Worm (Caenorhabditis elegans): ENCODE data around the gene ZK418.10.

The ZK418.10 gene

DNA sequence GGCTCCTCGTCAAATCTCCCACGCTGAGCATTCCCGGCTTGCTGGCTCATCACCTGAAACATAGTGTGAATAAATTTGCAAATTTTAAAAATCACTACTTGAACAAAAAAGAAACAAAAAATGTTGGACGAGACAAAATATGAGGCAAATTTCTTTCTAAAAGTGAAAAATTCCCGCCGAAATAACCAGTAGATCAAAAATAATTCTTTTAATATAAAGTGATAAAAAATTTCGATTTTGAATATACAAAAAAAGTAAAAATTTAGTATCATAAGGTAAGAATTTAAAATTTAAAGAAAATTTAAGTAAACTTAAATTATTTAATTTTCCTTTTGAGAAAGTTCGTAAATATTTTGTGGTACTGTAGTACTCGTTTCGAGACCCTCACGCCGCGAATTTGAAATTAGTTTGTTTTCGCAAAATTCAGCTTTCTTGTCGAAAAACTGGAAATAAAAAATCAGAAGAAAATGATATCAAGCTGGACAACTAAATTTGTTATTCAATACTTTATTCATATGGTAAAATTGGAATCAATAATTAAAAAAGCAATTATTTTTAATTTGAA is 29.9 kb downstream of the ZK418.10 start, which contains the start of gene egg-2:
Gene egg-2 (minus strand): TSS at position 53 of the 565 bp plus-strand sequence.
- TF ChIP-seq elt-3 (tag; optimal IDR thresholded peaks at IDR 0.05) (no peak), unc-39 (tag; optimal IDR thresholded peaks at IDR 0.05) (no peak)

DNA sequence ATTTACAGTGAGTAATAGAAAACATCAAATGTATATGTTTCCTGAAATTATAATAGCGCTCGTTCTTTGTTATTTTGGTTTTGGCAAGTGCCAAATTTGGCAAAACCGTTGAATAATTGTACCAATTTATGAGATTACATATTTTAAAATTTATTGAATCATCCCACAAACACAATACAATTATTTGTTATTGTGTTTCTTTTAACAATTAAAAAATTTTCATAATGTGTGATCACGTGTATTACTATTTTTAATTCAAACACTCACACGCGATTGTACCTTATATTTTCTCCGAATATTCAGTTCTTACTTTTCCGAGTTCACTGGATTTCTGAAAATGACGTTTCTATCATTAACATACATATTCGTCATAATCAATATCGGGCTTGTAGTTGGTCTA is 34.3 kb downstream of the ZK418.10 start, which contains the start of gene R01H2.2:
Gene R01H2.2 (plus strand): TSS at position 301 of the 400 bp plus-strand sequence.
- TF ChIP-seq sem-2 (GFP tag; optimal IDR thresholded peaks at IDR 0.05) (no peak), mls-2 (tag; optimal IDR thresholded peaks at IDR 0.05) (no peak), nhr-2 (tag; optimal IDR thresholded peaks at IDR 0.05) (no peak), flh-1 (GFP tag; optimal IDR thresholded peaks at IDR 0.05) (no peak), ceh-43 (GFP tag; optimal IDR thresholded peaks at IDR 0.05) (no peak), blmp-1 (tag; optimal IDR thresholded peaks at IDR 0.05) (no peak), lin-13 (tag; optimal IDR thresholded peaks at IDR 0.05) (no peak), ztf-11 (tag; optimal IDR thresholded peaks at IDR 0.05) (no peak), hlh-1 (tag; optimal IDR thresholded peaks at IDR 0.05) (no peak), bed-3 (GFP tag; optimal IDR thresholded peaks at IDR 0.05) (no peak), nhr-12 (tag; optimal IDR thresholded peaks at IDR 0.05) (no peak)

DNA sequence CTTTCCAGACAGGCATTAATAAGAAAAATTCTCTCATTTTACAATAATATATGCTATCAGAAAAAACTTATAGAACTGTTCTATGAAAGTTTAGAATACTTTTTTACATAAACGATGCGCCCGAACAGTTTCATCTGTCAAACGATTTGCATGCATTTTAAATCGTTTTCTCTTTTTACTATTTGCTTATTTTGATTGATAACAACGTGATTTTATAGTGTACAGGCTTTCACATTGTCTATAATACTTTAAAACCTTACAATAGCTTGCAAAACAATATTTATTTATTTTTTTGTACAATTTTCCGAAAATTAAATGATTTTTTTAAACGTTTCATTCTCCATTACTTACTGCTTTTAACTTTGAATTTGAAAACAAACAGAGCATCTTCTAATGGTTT is 44.8 kb downstream of the ZK418.10 start, which contains the start of gene R01H2.7:
Gene R01H2.7 (minus strand): TSS at position 101 of the 400 bp plus-strand sequence.
- TF ChIP-seq ceh-39 (tag; optimal IDR thresholded peaks at IDR 0.05), result no peak
- no peak for TF ChIP-seq blmp-1 (tag; optimal IDR thresholded peaks at IDR 0.05)
- TF ChIP-seq elt-1 (tag; optimal IDR thresholded peaks at IDR 0.05; ENCODE audit: borderline replicate concordance, insufficient read depth), result no peak
- TF ChIP-seq nhr-2 (tag; optimal IDR thresholded peaks at IDR 0.05), result no peak

Measured in whole organism, mixed stage, embryonic.